Fruit fly (Drosophila melanogaster) whole organism, wandering third instar larva: ENCODE data around the gene Elys.

Experiments used
- Abd-B ChIP-seq: fragments of >200 bp; optimal IDR thresholded peaks from 2 replicates; lab custom pipeline; 2017; ENCODE audit warnings: missing biosample characterization, missing genetic modification characterization
- CG32264 ChIP-seq: fragments of 200-800 bp; sonication (Bioruptor generic); optimal IDR thresholded peaks from 2 replicates; lab custom pipeline; 2016; ENCODE audit warnings: missing biosample characterization, missing genetic modification characterization
- CG9705 ChIP-seq: fragments of 200-800 bp; sonication (Bioruptor generic); optimal IDR thresholded peaks from 2 replicates; lab custom pipeline; 2018; ENCODE audit warnings: missing biosample characterization, mild to moderate bottlenecking, missing genetic modification characterization
- CrebA ChIP-seq: fragments of 200-800 bp; sonication (Bioruptor generic); optimal IDR thresholded peaks from 2 replicates; lab custom pipeline; 2016; ENCODE audit warnings: missing biosample characterization, mild to moderate bottlenecking, missing genetic modification characterization, borderline replicate concordance
- Dfd ChIP-seq: fragments of >200 bp; optimal IDR thresholded peaks from 2 replicates; lab custom pipeline; 2017; ENCODE audit warnings: missing biosample characterization, missing genetic modification characterization
- Dif ChIP-seq: fragments of 200-275, 200-300 bp; sonication (Bioruptor generic); optimal IDR thresholded peaks from 2 replicates; lab custom pipeline; 2018; ENCODE audit warnings: missing biosample characterization, missing genetic modification characterization; ENCODE audit not compliant: partially characterized antibody
- GATAd ChIP-seq: sonication (Bioruptor generic); optimal IDR thresholded peaks from 2 replicates; lab custom pipeline; 2016; ENCODE audit warnings: missing biosample characterization, missing genetic modification characterization
- HLH106 ChIP-seq: fragments of 200-800 bp; optimal IDR thresholded peaks from 3 replicates; lab custom pipeline; 2019; ENCODE audit warnings: missing biosample characterization, mild to moderate bottlenecking, missing genetic modification characterization, moderate library complexity
- Hnf4 ChIP-seq: fragments of 200-800 bp; sonication (Bioruptor generic); optimal IDR thresholded peaks from 2 replicates; lab custom pipeline; 2016; ENCODE audit warnings: missing biosample characterization, mild to moderate bottlenecking, missing genetic modification characterization
- Hr78 ChIP-seq: fragments of >200 bp; optimal IDR thresholded peaks from 2 replicates; lab custom pipeline; 2017; ENCODE audit warnings: missing biosample characterization, missing genetic modification characterization
- Hr83 ChIP-seq: fragments of 200-300 bp; sonication (Bioruptor generic); optimal IDR thresholded peaks from 2 replicates; lab custom pipeline; 2016; ENCODE audit warnings: missing biosample characterization, mild to moderate bottlenecking, missing genetic modification characterization, moderate library complexity; ENCODE audit not compliant: poor library complexity, severe bottlenecking
- Jra ChIP-seq: sonication (Bioruptor generic); optimal IDR thresholded peaks from 2 replicates; lab custom pipeline; 2016; ENCODE audit warnings: missing biosample characterization, missing genetic modification characterization
- Mio ChIP-seq: sonication (Bioruptor generic); optimal IDR thresholded peaks from 2 replicates; lab custom pipeline; 2016; ENCODE audit warnings: missing biosample characterization, missing genetic modification characterization
- Myc ChIP-seq: fragments of >200 bp; optimal IDR thresholded peaks from 2 replicates; lab custom pipeline; 2017
- N ChIP-seq: fragments of >200 bp; optimal IDR thresholded peaks from 2 replicates; lab custom pipeline; 2018; ENCODE audit warnings: missing biosample characterization, missing external identifiers, missing genetic modification characterization
- OdsH ChIP-seq: fragments of 200-800 bp; sonication (Bioruptor generic); optimal IDR thresholded peaks from 2 replicates; lab custom pipeline; 2016; ENCODE audit warnings: missing biosample characterization, mild to moderate bottlenecking, missing genetic modification characterization
- Rel ChIP-seq, 2 experiments: fragments of 200-800 bp; sonication (Bioruptor generic) in 1 of 2; optimal IDR thresholded peaks; 2 replicates in 1 of 2; 3 replicates in 1 of 2; lab custom pipeline; 2016 to 2019; ENCODE audit warnings: mild to moderate bottlenecking in 2 of 2, missing biosample characterization in 2 of 2, missing genetic modification characterization in 2 of 2, moderate library complexity in 1 of 2
- Sp1 ChIP-seq: fragments of 200-800 bp; sonication (Bioruptor generic); optimal IDR thresholded peaks from 3 replicates; lab custom pipeline; 2019; ENCODE audit warnings: missing biosample characterization, mild to moderate bottlenecking, missing genetic modification characterization, moderate library complexity
- Vsx2 ChIP-seq: fragments of 200-300, 225-300 bp; sonication (Bioruptor generic); optimal IDR thresholded peaks from 2 replicates; lab custom pipeline; 2018; ENCODE audit warnings: missing biosample characterization, missing genetic modification characterization; ENCODE audit not compliant: partially characterized antibody
- br ChIP-seq: fragments of 200-800 bp; sonication (Bioruptor generic); optimal IDR thresholded peaks from 2 replicates; lab custom pipeline; 2016; ENCODE audit warnings: missing biosample characterization, missing genetic modification characterization
- brk ChIP-seq: fragments of 200-800 bp; sonication (Bioruptor generic); optimal IDR thresholded peaks from 2 replicates; lab custom pipeline; 2016; ENCODE audit warnings: missing biosample characterization, mild to moderate bottlenecking, missing genetic modification characterization
- dl ChIP-seq, 2 experiments: fragments of 175-275, 200-275 bp in 1 of 2; fragments of 200-275 bp in 1 of 2; sonication (Bioruptor generic); optimal IDR thresholded peaks; lab custom pipeline; 2018; ENCODE audit warnings: mild to moderate bottlenecking in 2 of 2, missing biosample characterization in 2 of 2, missing genetic modification characterization in 2 of 2, moderate library complexity in 2 of 2; ENCODE audit not compliant: partially characterized antibody in 2 of 2, insufficient read depth in 1 of 2
- dmrt93B ChIP-seq: fragments of 200-800 bp; sonication (Bioruptor generic); optimal IDR thresholded peaks from 2 replicates; lab custom pipeline; 2018; ENCODE audit warnings: missing biosample characterization, mild to moderate bottlenecking, missing genetic modification characterization
- dsf ChIP-seq: sonication (Bioruptor generic); optimal IDR thresholded peaks from 2 replicates; lab custom pipeline; 2016; ENCODE audit warnings: missing biosample characterization, missing genetic modification characterization, borderline replicate concordance
- ey ChIP-seq: fragments of 200-800 bp; sonication (Bioruptor generic); optimal IDR thresholded peaks from 2 replicates; lab custom pipeline; 2016; ENCODE audit warnings: missing biosample characterization, missing genetic modification characterization
- foxo ChIP-seq, 2 experiments: fragments of 200-800 bp; sonication (Bioruptor generic); optimal IDR thresholded peaks; 2 replicates in 1 of 2; 3 replicates in 1 of 2; lab custom pipeline; 2016 to 2017; ENCODE audit warnings: missing biosample characterization in 2 of 2, missing genetic modification characterization in 2 of 2
- fru ChIP-seq: fragments of 200-800 bp; sonication (Bioruptor generic); optimal IDR thresholded peaks from 3 replicates; lab custom pipeline; 2016; ENCODE audit warnings: missing biosample characterization, mild to moderate bottlenecking, missing genetic modification characterization
- h ChIP-seq: fragments of 200-800 bp; sonication (Bioruptor generic); optimal IDR thresholded peaks from 3 replicates; lab custom pipeline; 2016; ENCODE audit warnings: missing biosample characterization, mild to moderate bottlenecking, missing genetic modification characterization
- jim ChIP-seq: fragments of 175-275, 200-325 bp; sonication (Bioruptor generic); optimal IDR thresholded peaks from 2 replicates; lab custom pipeline; 2016; ENCODE audit warnings: missing biosample characterization, mild to moderate bottlenecking, missing genetic modification characterization
- lola ChIP-seq: fragments of >200 bp; optimal IDR thresholded peaks from 2 replicates; lab custom pipeline; 2017; ENCODE audit warnings: missing biosample characterization, missing genetic modification characterization
- pan ChIP-seq: fragments of >200 bp; optimal IDR thresholded peaks from 2 replicates; lab custom pipeline; 2017
- psq ChIP-seq: fragments of 200-800 bp; sonication (Bioruptor generic); optimal IDR thresholded peaks from 3 replicates; lab custom pipeline; 2017; ENCODE audit warnings: missing biosample characterization, mild to moderate bottlenecking, missing genetic modification characterization, moderate library complexity
- rgr ChIP-seq: fragments of 200-800 bp; sonication (Bioruptor generic); optimal IDR thresholded peaks from 3 replicates; lab custom pipeline; 2016; ENCODE audit warnings: missing biosample characterization, mild to moderate bottlenecking, missing genetic modification characterization
- sage ChIP-seq: fragments of 200-800 bp; sonication (Bioruptor generic); optimal IDR thresholded peaks from 2 replicates; lab custom pipeline; 2016; ENCODE audit warnings: missing biosample characterization, mild to moderate bottlenecking, missing genetic modification characterization
- sv ChIP-seq: fragments of 200-800 bp; sonication (Bioruptor generic); optimal IDR thresholded peaks from 3 replicates; lab custom pipeline; 2016; ENCODE audit warnings: missing biosample characterization, missing genetic modification characterization
- tai ChIP-seq: sonication (Bioruptor generic); optimal IDR thresholded peaks from 2 replicates; lab custom pipeline; 2016; ENCODE audit warnings: missing biosample characterization, missing genetic modification characterization
- usp ChIP-seq: fragments of >200 bp; optimal IDR thresholded peaks from 2 replicates; lab custom pipeline; 2017; ENCODE audit warnings: missing biosample characterization, missing genetic modification characterization
- woc ChIP-seq: sonication (Bioruptor generic); optimal IDR thresholded peaks from 2 replicates; lab custom pipeline; 2016; ENCODE audit warnings: missing biosample characterization, mild to moderate bottlenecking, missing genetic modification characterization

Gene Elys

DNA sequence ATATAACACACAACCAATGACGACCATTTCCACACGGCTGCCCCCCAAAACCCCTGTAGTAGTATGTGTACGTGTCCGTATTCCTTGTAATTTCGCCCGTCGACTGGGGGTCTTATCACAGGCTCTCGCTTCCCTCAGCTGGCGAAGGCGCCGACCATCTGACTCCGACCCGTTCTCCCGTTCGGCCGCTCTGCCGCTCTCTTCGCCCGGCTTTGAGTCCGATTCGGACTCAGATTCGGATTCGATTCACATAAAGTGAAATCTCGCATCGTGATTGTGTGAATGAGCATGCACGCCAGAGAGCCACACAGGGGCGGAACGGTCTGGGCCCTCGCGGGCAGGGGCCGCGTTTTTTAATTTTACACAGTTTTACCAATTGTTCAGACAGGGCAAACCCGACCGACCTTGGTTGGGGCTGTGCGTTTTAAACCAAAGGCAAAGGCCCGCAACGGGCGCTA, 13.6 kb downstream of the Elys start (continued):
- TF ChIP-seq Hnf4 (GFP tag; lab: Kevin White, UChicago), result no peak

DNA sequence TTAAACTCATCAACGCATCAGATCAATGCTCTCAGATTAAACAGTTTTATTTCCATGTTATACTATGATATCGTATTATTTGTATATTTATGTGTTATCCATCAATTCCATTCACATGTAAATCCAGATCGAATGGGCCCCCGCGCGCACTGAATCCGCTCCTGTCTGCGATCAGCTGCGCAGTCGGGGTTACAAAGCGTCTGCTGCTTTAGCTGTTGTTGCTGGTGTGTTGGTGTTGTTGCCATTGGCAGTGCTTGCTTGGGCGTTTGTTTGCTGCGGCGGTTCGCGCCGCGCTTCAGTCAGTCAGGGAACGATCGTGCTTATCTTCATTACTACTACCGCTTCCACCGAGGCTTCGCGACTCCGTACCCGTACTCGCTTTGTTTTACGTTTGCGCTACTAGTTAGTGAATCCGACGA, 14.9 kb downstream of the Elys start, which contains the start of gene Zw:
Gene Zw (plus strand): TSS at position 262 of the 419 bp plus-strand sequence.
- no peak for TF ChIP-seq N (GFP tag; lab: Kevin White, UChicago)
- TF ChIP-seq lola (GFP tag; lab: Kevin White, UChicago), result no peak
- no peak for TF ChIP-seq jim (GFP tag; lab: Kevin White, UChicago)
- TF ChIP-seq woc, result peak; percentile 67
- no peak for TF ChIP-seq dl (GFP tag; optimal IDR thresholded peaks at IDR 0.05; lab: Kevin White, UChicago; ENCODE audit: insufficient read depth in 1 of 2, partially characterized antibody in 2 of 2)
- no peak for TF ChIP-seq pan
- peak; percentile 30 for TF ChIP-seq OdsH (GFP tag; lab: Kevin White, UChicago)
- no peak for TF ChIP-seq CG32264 (GFP tag; lab: Kevin White, UChicago)
- TF ChIP-seq GATAd, result no peak
- TF ChIP-seq usp (GFP tag; lab: Kevin White, UChicago), result no peak
- TF ChIP-seq Hr83, result peak; percentile 75
- no peak for TF ChIP-seq Hr78 (GFP tag; lab: Kevin White, UChicago)
- peak; percentile 51 for TF ChIP-seq Sp1 (GFP tag; lab: Kevin White, UChicago)
- no peak for TF ChIP-seq Myc (lab: Kevin White, UChicago)
- TF ChIP-seq Hnf4 (GFP tag; lab: Kevin White, UChicago), result peak; percentile 78
- peak; percentile 46 for TF ChIP-seq br (GFP tag; lab: Kevin White, UChicago)
- no peak for TF ChIP-seq tai (GFP tag; lab: Kevin White, UChicago)
- TF ChIP-seq Dfd (GFP tag; lab: Kevin White, UChicago), result no peak
- TF ChIP-seq Dif (GFP tag; lab: Kevin White, UChicago), result no peak
- TF ChIP-seq brk, result no peak
- peak; percentile 58 for TF ChIP-seq dmrt93B (GFP tag; lab: Kevin White, UChicago)
- TF ChIP-seq ey (GFP tag; lab: Kevin White, UChicago), result peak; percentile 72
- no peak for TF ChIP-seq Abd-B
- TF ChIP-seq rgr (GFP tag; lab: Kevin White, UChicago), result peak; percentile 72
- peak in 1 of 2 experiments; percentile 71 for TF ChIP-seq foxo (GFP tag; optimal IDR thresholded peaks at IDR 0.05; lab: Kevin White, UChicago)
- peak; percentile 67 for TF ChIP-seq fru
- peak; percentile 48 for TF ChIP-seq CG9705 (GFP tag; lab: Kevin White, UChicago)
- peak; percentile 47 for TF ChIP-seq psq (GFP tag; lab: Kevin White, UChicago)
- TF ChIP-seq h (GFP tag; lab: Kevin White, UChicago), result peak; percentile 75
- TF ChIP-seq HLH106 (tag; lab: Kevin White, UChicago), result peak; percentile 71
- no peak for TF ChIP-seq dsf (GFP tag; lab: Kevin White, UChicago)
- no peak for TF ChIP-seq Rel (GFP tag; optimal IDR thresholded peaks at IDR 0.05; lab: Kevin White, UChicago)
- TF ChIP-seq Rel (tag; optimal IDR thresholded peaks at IDR 0.05; lab: Kevin White, UChicago), result peak; percentile 42
- no peak for TF ChIP-seq CrebA (GFP tag; lab: Kevin White, UChicago)
- no peak for TF ChIP-seq Jra (GFP tag; lab: Kevin White, UChicago)
- peak; percentile 3 for TF ChIP-seq sv (GFP tag; lab: Kevin White, UChicago)
- TF ChIP-seq Mio (GFP tag; lab: Kevin White, UChicago), result peak; percentile 33
- no peak for TF ChIP-seq Vsx2 (GFP tag; lab: Kevin White, UChicago)
- TF ChIP-seq sage (GFP tag; lab: Kevin White, UChicago), result no peak
